Fruit fly (Drosophila melanogaster) whole organism, adult: ENCODE results near the gene Blos2.

Source experiments
- CG11617 ChIP-seq: fragments of 200-800 bp; sonication (Bioruptor generic); optimal IDR thresholded peaks from 2 replicates; lab custom pipeline; 2017; ENCODE audit warnings: mild to moderate bottlenecking, missing biosample characterization, missing genetic modification reagents, missing genetic modification characterization
- CG12768 ChIP-seq: fragments of 200-800 bp; sonication (Bioruptor generic); optimal IDR thresholded peaks from 2 replicates; lab custom pipeline; 2017; ENCODE audit warnings: missing biosample characterization, missing genetic modification characterization, mild to moderate bottlenecking, moderate library complexity, missing genetic modification reagents
- CG14711 ChIP-seq: fragments of 200-800 bp; sonication (Bioruptor generic); optimal IDR thresholded peaks from 2 replicates; lab custom pipeline; 2018; ENCODE audit warnings: missing biosample characterization, mild to moderate bottlenecking, missing genetic modification characterization, moderate library complexity
- CG1620 ChIP-seq: fragments of 200-800 bp; sonication (Bioruptor generic); optimal IDR thresholded peaks from 2 replicates; lab custom pipeline; 2016; ENCODE audit warnings: missing biosample characterization, missing genetic modification characterization
- CG7045 ChIP-seq: fragments of 200-800 bp; sonication (Bioruptor generic); optimal IDR thresholded peaks from 2 replicates; lab custom pipeline; 2017; ENCODE audit warnings: missing biosample characterization, mild to moderate bottlenecking, missing genetic modification characterization
- CG7101 ChIP-seq: fragments of 200-800 bp; sonication (Bioruptor generic); optimal IDR thresholded peaks from 2 replicates; lab custom pipeline; 2018; ENCODE audit warnings: missing biosample characterization, mild to moderate bottlenecking, missing genetic modification characterization, moderate library complexity
- Crg-1 ChIP-seq: fragments of 200-800 bp; sonication (Bioruptor generic); optimal IDR thresholded peaks from 2 replicates; lab custom pipeline; 2016; ENCODE audit warnings: missing biosample characterization, missing genetic modification characterization
- Hr96 ChIP-seq: fragments of 200-800 bp; sonication (Bioruptor generic); optimal IDR thresholded peaks from 2 replicates; lab custom pipeline; 2016; ENCODE audit warnings: missing biosample characterization, missing genetic modification characterization
- Mnt ChIP-seq: fragments of 200-800 bp; sonication (Bioruptor generic); optimal IDR thresholded peaks from 2 replicates; lab custom pipeline; 2016; ENCODE audit warnings: missing biosample characterization, mild to moderate bottlenecking, missing genetic modification characterization
- cnc ChIP-seq, 2 experiments: fragments of >200 bp; optimal IDR thresholded peaks; 2 replicates each; lab custom pipeline; 2017
- kay ChIP-seq: fragments of 200-800 bp; sonication (Bioruptor generic); peaks from one replicate; lab custom pipeline; 2016; ENCODE audit warnings: missing biosample characterization, missing genetic modification characterization, borderline replicate concordance
- ovo ChIP-seq: fragments of 200-800 bp; sonication (Bioruptor generic); optimal IDR thresholded peaks from 2 replicates; lab custom pipeline; 2016; ENCODE audit warnings: missing biosample characterization, missing genetic modification characterization
- pad ChIP-seq: fragments of 200-800 bp; sonication (Bioruptor generic); optimal IDR thresholded peaks from 3 replicates; lab custom pipeline; 2017; ENCODE audit warnings: missing biosample characterization, missing genetic modification characterization, mild to moderate bottlenecking, moderate library complexity, missing genetic modification reagents
- tj ChIP-seq: fragments of 200-800 bp; sonication (Bioruptor generic); optimal IDR thresholded peaks from 3 replicates; lab custom pipeline; 2017; ENCODE audit warnings: missing biosample characterization, mild to moderate bottlenecking, missing genetic modification characterization, moderate library complexity

DNA sequence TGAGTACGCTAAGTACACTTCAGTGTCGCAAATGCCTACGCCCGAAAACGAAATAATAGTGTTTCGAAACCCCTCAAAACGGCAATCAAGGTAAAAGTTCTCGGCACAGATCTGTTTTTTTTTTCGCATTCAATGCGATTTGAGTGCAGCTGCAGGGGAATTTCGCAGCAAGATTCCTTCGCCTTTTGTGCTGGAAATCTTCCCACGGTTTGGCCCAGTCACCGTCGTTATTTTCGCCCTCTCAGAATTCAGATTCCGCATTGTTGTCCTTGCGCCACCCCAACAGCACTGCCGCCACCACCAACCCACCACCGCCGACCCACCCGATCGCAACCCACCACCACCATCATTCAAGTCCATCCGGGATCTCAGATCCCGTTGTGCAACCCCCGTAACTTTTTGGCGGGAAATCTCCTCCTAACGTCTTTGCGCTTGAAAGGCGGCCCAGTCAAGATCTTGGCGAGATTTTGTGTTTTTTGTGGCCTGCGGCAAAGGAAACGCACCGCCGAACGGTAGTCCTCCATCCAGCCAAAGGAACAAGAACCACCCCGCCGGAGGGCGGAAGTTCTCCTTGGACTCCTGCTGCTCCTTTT, 49.7 kb upstream of the Blos2 start:
- TF ChIP-seq CG11617 (no peak), CG12768 (GFP tag; lab: Kevin White, UChicago) (no peak), CG7045 (GFP tag; lab: Kevin White, UChicago) (no peak), cnc (optimal IDR thresholded peaks at IDR 0.05; lab: Kevin White, UChicago) (no peak), ovo (no peak), CG7101 (tag; lab: Kevin White, UChicago) (no peak), tj (GFP tag; lab: Kevin White, UChicago) (no peak), CG1620 (no peak), Hr96 (GFP tag; lab: Kevin White, UChicago) (no peak), CG14711 (tag; lab: Kevin White, UChicago) (no peak), kay (GFP tag; lab: Kevin White, UChicago) (no peak), pad (GFP tag; lab: Kevin White, UChicago) (no peak), Crg-1 (GFP tag; lab: Kevin White, UChicago) (no peak), Mnt (no peak)
